Worm (Caenorhabditis elegans): ENCODE measurements around the gene srh-203.

Gene srh-203

ce11 chrV:17476490-17476889 is 20.4 kb upstream of the srh-203 start, which contains the start of gene srbc-61:
TSS of gene srbc-61 (plus strand) at chrV:17476790.
- no peak for TF ChIP-seq mep-1 (tag; optimal IDR thresholded peaks at IDR 0.05)
- no peak for TF ChIP-seq nhr-12 (tag; optimal IDR thresholded peaks at IDR 0.05)
- no peak for TF ChIP-seq hlh-1 (tag; optimal IDR thresholded peaks at IDR 0.05)
- TF ChIP-seq elt-3 (tag; optimal IDR thresholded peaks at IDR 0.05) = no peak
- no peak for TF ChIP-seq ceh-43 (GFP tag; optimal IDR thresholded peaks at IDR 0.05)
- TF ChIP-seq mab-5 (tag; optimal IDR thresholded peaks at IDR 0.05) = no peak
- TF ChIP-seq unc-39 (tag; optimal IDR thresholded peaks at IDR 0.05) = no peak
- TF ChIP-seq M03D4.4 (tag; optimal IDR thresholded peaks at IDR 0.05) = no peak
- TF ChIP-seq ztf-11 (tag; optimal IDR thresholded peaks at IDR 0.05) = no peak
- TF ChIP-seq ham-2 (GFP tag; optimal IDR thresholded peaks at IDR 0.05) = no peak
- no peak for TF ChIP-seq zip-8 (tag; optimal IDR thresholded peaks at IDR 0.05)
- no peak for TF ChIP-seq elt-1 (tag; optimal IDR thresholded peaks at IDR 0.05; ENCODE audit: borderline replicate concordance, insufficient read depth)
- no peak for TF ChIP-seq flh-1 (GFP tag; optimal IDR thresholded peaks at IDR 0.05)
- no peak for TF ChIP-seq drap-1 (GFP tag; optimal IDR thresholded peaks at IDR 0.05)
- TF ChIP-seq nhr-28 (tag; optimal IDR thresholded peaks at IDR 0.05) = no peak
- TF ChIP-seq ceh-39 (tag; optimal IDR thresholded peaks at IDR 0.05) = no peak
- TF ChIP-seq blmp-1 (tag; optimal IDR thresholded peaks at IDR 0.05) = no peak
- no peak for TF ChIP-seq nhr-76 (tag; optimal IDR thresholded peaks at IDR 0.05)

- TF ChIP-seq mab-5 (tag; optimal IDR thresholded peaks at IDR 0.05) (no peak), cnd-1 (tag; optimal IDR thresholded peaks at IDR 0.05) (no peak), pha-4 (tag; optimal IDR thresholded peaks at IDR 0.05) (no peak)
Observed at ce11 chrV:17473699-17474098, 17.6 kb upstream of the srh-203 start, which contains the start of gene srh-123. TSS of gene srh-123 (plus strand) at chrV:17473999.

DNA sequence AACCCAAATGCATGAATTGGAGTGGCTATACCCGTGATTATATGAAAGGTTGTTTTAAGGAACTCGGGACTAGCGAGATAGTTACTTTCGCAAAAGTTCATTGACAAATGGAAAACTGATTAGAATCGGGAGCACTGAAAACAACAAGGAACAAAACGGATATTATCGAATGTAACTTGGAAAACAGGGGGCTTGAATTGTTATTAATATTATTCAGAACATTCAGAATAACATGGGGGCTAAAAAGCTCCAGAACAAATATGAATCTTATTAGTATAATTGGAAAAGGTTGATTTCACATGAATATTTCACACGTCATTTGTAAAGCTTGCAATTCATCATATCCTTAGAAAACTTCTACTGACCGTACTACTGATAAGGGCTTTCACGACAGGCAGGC is 15.5 kb upstream of the srh-203 start, which contains the start of gene srh-235:
srh-235 (minus strand) TSS at position 101 of the 400 bp plus-strand sequence.
- TF ChIP-seq unc-62 (GFP tag; optimal IDR thresholded peaks at IDR 0.05) = no peak
- no peak for TF ChIP-seq sptf-1 (tag; optimal IDR thresholded peaks at IDR 0.05)
- no peak for TF ChIP-seq pha-4 (tag; optimal IDR thresholded peaks at IDR 0.05)
- TF ChIP-seq elt-1 (tag; optimal IDR thresholded peaks at IDR 0.05; ENCODE audit: borderline replicate concordance, insufficient read depth) = no peak
- no peak for TF ChIP-seq unc-120 (tag; optimal IDR thresholded peaks at IDR 0.05; ENCODE audit: poor library complexity, severe bottlenecking)
- no peak for TF ChIP-seq sem-2 (GFP tag; optimal IDR thresholded peaks at IDR 0.05)
- TF ChIP-seq zip-8 (tag; optimal IDR thresholded peaks at IDR 0.05) = no peak
- TF ChIP-seq mab-5 (tag; optimal IDR thresholded peaks at IDR 0.05) = no peak
- TF ChIP-seq tbx-8 (GFP tag; optimal IDR thresholded peaks at IDR 0.05) = no peak
- no peak for TF ChIP-seq nhr-28 (tag; optimal IDR thresholded peaks at IDR 0.05)
- no peak for TF ChIP-seq nhr-12 (tag; optimal IDR thresholded peaks at IDR 0.05)
- TF ChIP-seq drap-1 (GFP tag; optimal IDR thresholded peaks at IDR 0.05) = no peak
- TF ChIP-seq mls-2 (tag; optimal IDR thresholded peaks at IDR 0.05) = no peak
- TF ChIP-seq bed-3 (GFP tag; optimal IDR thresholded peaks at IDR 0.05) = no peak
- TF ChIP-seq flh-1 (GFP tag; optimal IDR thresholded peaks at IDR 0.05) = no peak
- no peak for TF ChIP-seq lin-13 (tag; optimal IDR thresholded peaks at IDR 0.05)
- TF ChIP-seq nhr-2 (tag; optimal IDR thresholded peaks at IDR 0.05) = no peak
- no peak for TF ChIP-seq ham-2 (GFP tag; optimal IDR thresholded peaks at IDR 0.05)
- no peak for TF ChIP-seq cnd-1 (tag; optimal IDR thresholded peaks at IDR 0.05)
- no peak for TF ChIP-seq lsy-2 (tag; optimal IDR thresholded peaks at IDR 0.05)

ce11 chrV:17469180-17469579 is 13.1 kb upstream of the srh-203 start, which contains the start of gene F20E11.17:
TSS of gene F20E11.17 (minus strand) at chrV:17469280.
- no peak for TF ChIP-seq nhr-237 (tag; optimal IDR thresholded peaks at IDR 0.05)
- no peak for TF ChIP-seq tbx-8 (GFP tag; optimal IDR thresholded peaks at IDR 0.05)
- no peak for TF ChIP-seq pha-4 (tag; optimal IDR thresholded peaks at IDR 0.05)
- no peak for TF ChIP-seq hlh-1 (tag; optimal IDR thresholded peaks at IDR 0.05)
- TF ChIP-seq unc-39 (tag; optimal IDR thresholded peaks at IDR 0.05) = no peak
- TF ChIP-seq bed-3 (GFP tag; optimal IDR thresholded peaks at IDR 0.05) = no peak

- no peak for TF ChIP-seq ham-2 (GFP tag; optimal IDR thresholded peaks at IDR 0.05)
- TF ChIP-seq ceh-83 (GFP tag; optimal IDR thresholded peaks at IDR 0.05) = no peak
- no peak for TF ChIP-seq nhr-28 (tag; optimal IDR thresholded peaks at IDR 0.05)
- no peak for TF ChIP-seq pha-4 (tag; optimal IDR thresholded peaks at IDR 0.05)
- no peak for TF ChIP-seq drap-1 (GFP tag; optimal IDR thresholded peaks at IDR 0.05)
- TF ChIP-seq unc-39 (tag; optimal IDR thresholded peaks at IDR 0.05) = no peak
- no peak for TF ChIP-seq unc-120 (tag; optimal IDR thresholded peaks at IDR 0.05; ENCODE audit: poor library complexity, severe bottlenecking)
- TF ChIP-seq cnd-1 (tag; optimal IDR thresholded peaks at IDR 0.05) = no peak
- TF ChIP-seq ceh-43 (GFP tag; optimal IDR thresholded peaks at IDR 0.05) = no peak
- TF ChIP-seq tbx-8 (GFP tag; optimal IDR thresholded peaks at IDR 0.05) = no peak
- TF ChIP-seq ceh-39 (tag; optimal IDR thresholded peaks at IDR 0.05) = no peak
- TF ChIP-seq snpc-4 (tag; optimal IDR thresholded peaks at IDR 0.05) = no peak
- no peak for TF ChIP-seq lin-32 (GFP tag; optimal IDR thresholded peaks at IDR 0.05)
- no peak for TF ChIP-seq mab-5 (tag; optimal IDR thresholded peaks at IDR 0.05)
- TF ChIP-seq elt-1 (tag; optimal IDR thresholded peaks at IDR 0.05; ENCODE audit: borderline replicate concordance, insufficient read depth) = no peak
- TF ChIP-seq ztf-11 (tag; optimal IDR thresholded peaks at IDR 0.05) = no peak
- TF ChIP-seq bed-3 (GFP tag; optimal IDR thresholded peaks at IDR 0.05) = no peak
- no peak for TF ChIP-seq unc-62 (GFP tag; optimal IDR thresholded peaks at IDR 0.05)
- TF ChIP-seq nhr-2 (tag; optimal IDR thresholded peaks at IDR 0.05) = no peak
Observed at ce11 chrV:17467881-17468280, 11.8 kb upstream of the srh-203 start.
